Fruit fly (Drosophila melanogaster): ENCODE data around the gene CG31156.

CG31156 gene

DNA sequence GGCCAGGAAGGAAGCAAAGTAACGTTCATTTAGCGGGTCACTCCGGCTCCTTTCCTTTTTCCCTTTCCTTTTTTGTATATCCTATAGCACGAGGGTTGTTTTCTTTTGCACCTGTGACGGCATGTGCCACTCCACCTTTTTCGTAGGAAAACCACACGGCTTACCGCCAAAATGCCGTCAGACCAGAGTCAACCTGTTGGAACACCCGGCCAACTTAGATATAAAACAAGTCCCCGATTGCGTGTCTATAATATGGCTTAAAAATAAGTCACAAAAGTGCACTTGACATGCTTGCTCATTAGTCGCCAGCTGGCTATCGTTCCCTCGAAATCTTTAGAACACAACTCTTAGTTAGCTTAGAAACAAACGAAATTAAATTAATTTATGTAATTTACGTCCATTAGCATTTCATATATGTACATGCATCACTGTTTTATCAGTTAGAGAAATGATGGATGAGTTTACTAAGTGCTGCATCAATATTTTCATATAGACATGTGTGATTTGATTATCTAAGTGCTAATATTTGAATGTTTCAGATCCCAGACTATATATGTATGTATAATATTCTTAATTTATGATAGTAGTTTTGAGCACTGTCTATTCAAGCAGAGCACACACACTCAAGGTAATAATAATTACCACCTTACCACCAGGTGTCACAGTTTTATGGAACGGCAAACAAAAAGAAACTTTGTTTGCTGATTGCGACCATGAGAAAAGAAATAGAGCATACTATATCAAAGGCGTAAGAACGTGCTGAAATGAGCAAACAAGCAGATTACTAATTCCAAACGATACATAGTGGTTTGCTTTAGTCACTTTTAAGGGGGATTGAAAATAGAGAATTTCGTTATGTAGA, 21.3 kb upstream of the CG31156 start (continued):
- TF ChIP-seq CG10979 (tag; optimal IDR thresholded peaks at IDR 0.05) (peak; percentile 20), CG31224 (GFP tag; IDR thresholded peaks at IDR 0.05) (no peak), CrebB (tag; optimal IDR thresholded peaks at IDR 0.05) (no peak), CG12299 (tag; optimal IDR thresholded peaks at IDR 0.05) (no peak), CG9797 (GFP tag; optimal IDR thresholded peaks at IDR 0.05) (no peak), Awh (GFP tag; IDR thresholded peaks at IDR 0.05) (no peak; the same call in 1 of the 2 replicates), CG1602 (GFP tag; optimal IDR thresholded peaks at IDR 0.05) (no peak), tna (GFP tag; IDR thresholded peaks at IDR 0.05; ENCODE audit: partially characterized antibody) (no peak), pros (GFP tag; optimal IDR thresholded peaks at IDR 0.05) (no peak), CG15696 (tag; optimal IDR thresholded peaks at IDR 0.05) (peak; percentile 79), BtbVII (GFP tag; optimal IDR thresholded peaks at IDR 0.05) (no peak), Bdp1 (GFP tag; optimal IDR thresholded peaks at IDR 0.05) (no peak), CG34224 (GFP tag; IDR thresholded peaks at IDR 0.05; ENCODE audit: partially characterized antibody) (no peak), Max (GFP tag; optimal IDR thresholded peaks at IDR 0.05) (no peak), CG18262 (tag; optimal IDR thresholded peaks at IDR 0.05) (peak; percentile 41), bbx (GFP tag; IDR thresholded peaks at IDR 0.05; ENCODE audit: partially characterized antibody) (no peak), Lhr (GFP tag; optimal IDR thresholded peaks at IDR 0.05) (no peak), CG5180 (GFP tag; optimal IDR thresholded peaks at IDR 0.05) (peak; percentile 22), nom (GFP tag; optimal IDR thresholded peaks at IDR 0.05) (no peak), nmo (GFP tag; optimal IDR thresholded peaks at IDR 0.05) (no peak), org-1 (GFP tag; optimal IDR thresholded peaks at IDR 0.05) (no peak), dpn (GFP tag; optimal IDR thresholded peaks at IDR 0.05) (no peak), CG10565 (GFP tag; optimal IDR thresholded peaks at IDR 0.05) (no peak), MBD-R2 (GFP tag; IDR thresholded peaks at IDR 0.05) (no peak), Spps (tag; optimal IDR thresholded peaks at IDR 0.05) (peak; percentile 40), CG7271 (tag; optimal IDR thresholded peaks at IDR 0.05) (no peak), crol (GFP tag; IDR thresholded peaks at IDR 0.05) (no peak), CG8388 (GFP tag; optimal IDR thresholded peaks at IDR 0.05) (no peak), CG31365 (tag; optimal IDR thresholded peaks at IDR 0.05) (no peak), bcd (GFP tag; optimal IDR thresholded peaks at IDR 0.05) (no peak), al (GFP tag; IDR thresholded peaks at IDR 0.05) (no peak), exex (tag; optimal IDR thresholded peaks at IDR 0.05) (peak; percentile 18), CG16813 (GFP tag; IDR thresholded peaks at IDR 0.05; ENCODE audit: partially characterized antibody) (no peak), wdn (GFP tag; IDR thresholded peaks at IDR 0.05) (no peak), CG14014 (GFP tag; IDR thresholded peaks at IDR 0.05) (no peak), Chrac-16 (GFP tag; optimal IDR thresholded peaks at IDR 0.05) (no peak), klu (GFP tag; IDR thresholded peaks at IDR 0.05) (no peak), Hr78 (GFP tag; optimal IDR thresholded peaks at IDR 0.05) (no peak), tll (GFP tag; optimal IDR thresholded peaks at IDR 0.05) (no peak), lab (GFP tag; optimal IDR thresholded peaks at IDR 0.05) (peak; percentile 49), CG8290 (GFP tag; optimal IDR thresholded peaks at IDR 0.05) (no peak), CG8290 (tag; optimal IDR thresholded peaks at IDR 0.05) (no peak), CG12071 (GFP tag; optimal IDR thresholded peaks at IDR 0.05) (no peak), amos (GFP tag; IDR thresholded peaks at IDR 0.05; ENCODE audit: partially characterized antibody) (no peak), Abd-B (GFP tag; optimal IDR thresholded peaks at IDR 0.05) (no peak), tgo (GFP tag; IDR thresholded peaks at IDR 0.05) (no peak), tup (GFP tag; optimal IDR thresholded peaks at IDR 0.05) (no peak), CG7963 (GFP tag; IDR thresholded peaks at IDR 0.05; ENCODE audit: partially characterized antibody) (no peak)
